Worm (Caenorhabditis elegans): ENCODE results near the gene subs-4.
A peak's percentile ranks its signal among the peaks of the same experiment; 100 is the strongest.

subs-4 gene

ce11 chrIII:11366467-11366866, 15.6 kb upstream of the subs-4 start, which contains the start of gene T28D6.3:
Gene T28D6.3 (plus strand): TSS chrIII:11366767.
- TF ChIP-seq ref-1 (GFP tag; conservative IDR thresholded peaks at IDR 0.05) (no peak), med-1 (GFP tag; optimal IDR thresholded peaks at IDR 0.05; ENCODE audit: insufficient read depth) (no peak), ztf-29 (GFP tag; IDR thresholded peaks at IDR 0.05) (no peak), klf-2 (GFP tag; conservative IDR thresholded peaks at IDR 0.05) (no peak), tab-1 (GFP tag; IDR thresholded peaks at IDR 0.05) (no peak), flt-1 (GFP tag; IDR thresholded peaks at IDR 0.05) (no peak)

DNA sequence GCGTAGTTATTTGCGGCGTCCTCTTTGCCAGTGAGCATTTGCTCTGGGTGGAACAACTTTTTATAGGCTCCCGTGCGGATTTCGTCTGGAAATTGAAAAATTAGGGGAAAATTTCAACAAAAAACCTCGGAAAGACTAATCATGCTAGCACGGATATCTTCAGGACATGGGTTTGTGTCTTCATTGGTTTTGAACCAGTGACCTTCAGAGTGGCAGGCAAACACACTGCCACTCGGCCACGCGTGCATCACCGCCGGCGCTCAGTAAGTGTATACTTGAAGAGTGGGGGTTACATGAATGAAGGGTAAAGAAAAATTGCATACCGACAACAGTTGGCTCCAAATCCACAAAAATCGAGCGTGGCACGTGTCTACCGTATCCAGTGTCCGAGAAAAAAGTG, 10.8 kb upstream of the subs-4 start:
- peak; percentile 93 for TF ChIP-seq klf-2 (GFP tag; conservative IDR thresholded peaks at IDR 0.05)
- peak; percentile 91 for TF ChIP-seq ztf-29 (GFP tag; IDR thresholded peaks at IDR 0.05)
- TF ChIP-seq ref-1 (GFP tag; conservative IDR thresholded peaks at IDR 0.05) = peak; percentile 95
- TF ChIP-seq med-1 (GFP tag; optimal IDR thresholded peaks at IDR 0.05; ENCODE audit: insufficient read depth) = peak; percentile 14
- peak; percentile 93 for TF ChIP-seq ztf-23 (GFP tag; IDR thresholded peaks at IDR 0.05)
- peak; percentile 96 for TF ChIP-seq flt-1 (GFP tag; IDR thresholded peaks at IDR 0.05)
- peak; percentile 87 for TF ChIP-seq T22C8.4 (GFP tag; IDR thresholded peaks at IDR 0.05)
- peak; percentile 95 for TF ChIP-seq tab-1 (GFP tag; IDR thresholded peaks at IDR 0.05)
- peak; percentile 83 for TF ChIP-seq cog-1 (tag; optimal IDR thresholded peaks at IDR 0.05)

ce11 chrIII:11371688-11372087, 10.3 kb upstream of the subs-4 start, which contains the start of gene tba-7:
Gene tba-7 (minus strand): TSS chrIII:11371788.
- TF ChIP-seq ref-1 (GFP tag; conservative IDR thresholded peaks at IDR 0.05) (no peak), ztf-29 (GFP tag; IDR thresholded peaks at IDR 0.05) (no peak)

DNA sequence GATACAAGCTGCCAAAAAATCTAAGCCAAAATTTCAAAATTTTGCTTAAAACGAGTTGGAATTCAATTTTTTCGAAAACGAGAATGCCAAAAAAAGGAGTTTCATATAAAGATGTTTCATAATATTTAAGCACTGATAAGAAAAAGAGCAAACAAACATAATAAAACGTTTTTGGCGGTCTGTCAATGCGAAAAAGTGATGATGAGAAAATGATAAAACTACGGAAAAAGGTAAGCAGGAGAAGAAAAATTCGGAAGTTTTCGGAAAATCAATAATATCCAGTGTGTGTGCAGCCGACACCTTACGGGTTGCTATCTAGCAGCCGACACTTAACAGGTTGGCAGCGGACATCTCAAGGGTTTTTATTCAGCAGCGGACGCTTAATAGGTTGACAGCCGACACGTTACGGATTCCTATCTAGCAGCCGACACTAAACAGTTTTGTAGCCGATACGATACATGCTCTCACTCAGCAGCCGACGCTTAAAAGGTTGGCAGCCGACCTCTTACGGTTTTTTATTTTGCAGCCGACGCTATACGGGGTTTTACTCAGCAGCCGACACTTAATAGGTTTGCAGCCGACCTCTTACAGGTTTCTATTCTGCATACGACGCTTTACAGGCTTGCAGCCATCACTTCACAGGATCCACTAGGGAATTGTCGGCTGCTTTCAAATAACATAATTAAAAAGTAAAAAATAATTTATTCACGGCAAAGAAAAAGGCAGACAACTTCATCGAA, 9.7 kb upstream of the subs-4 start:
- no peak for TF ChIP-seq ztf-29 (GFP tag; IDR thresholded peaks at IDR 0.05)
- TF ChIP-seq ref-1 (GFP tag; conservative IDR thresholded peaks at IDR 0.05) = no peak
- TF ChIP-seq tab-1 (GFP tag; IDR thresholded peaks at IDR 0.05) = no peak
- TF ChIP-seq flt-1 (GFP tag; IDR thresholded peaks at IDR 0.05) = no peak
- no peak for TF ChIP-seq ztf-23 (GFP tag; IDR thresholded peaks at IDR 0.05)
- TF ChIP-seq med-1 (GFP tag; optimal IDR thresholded peaks at IDR 0.05; ENCODE audit: insufficient read depth) = no peak
- TF ChIP-seq T22C8.4 (GFP tag; IDR thresholded peaks at IDR 0.05) = no peak; the same call in 1 of the 2 replicates

- TF ChIP-seq ztf-23 (GFP tag; IDR thresholded peaks at IDR 0.05) = no peak
- TF ChIP-seq klf-2 (GFP tag; conservative IDR thresholded peaks at IDR 0.05) = no peak
- no peak for TF ChIP-seq ztf-29 (GFP tag; IDR thresholded peaks at IDR 0.05)
- no peak for TF ChIP-seq cog-1 (tag; optimal IDR thresholded peaks at IDR 0.05)
- no peak for TF ChIP-seq T22C8.4 (GFP tag; IDR thresholded peaks at IDR 0.05)
- TF ChIP-seq flt-1 (GFP tag; IDR thresholded peaks at IDR 0.05) = no peak
- no peak for TF ChIP-seq med-1 (GFP tag; optimal IDR thresholded peaks at IDR 0.05; ENCODE audit: insufficient read depth)
- TF ChIP-seq tab-1 (GFP tag; IDR thresholded peaks at IDR 0.05) = no peak
- TF ChIP-seq ref-1 (GFP tag; conservative IDR thresholded peaks at IDR 0.05) = no peak
Measured at ce11 chrIII:11377880-11378279, 4.1 kb upstream of the subs-4 start, which contains the start of gene dpy-18. Gene dpy-18 (minus strand): TSS chrIII:11377980.

DNA sequence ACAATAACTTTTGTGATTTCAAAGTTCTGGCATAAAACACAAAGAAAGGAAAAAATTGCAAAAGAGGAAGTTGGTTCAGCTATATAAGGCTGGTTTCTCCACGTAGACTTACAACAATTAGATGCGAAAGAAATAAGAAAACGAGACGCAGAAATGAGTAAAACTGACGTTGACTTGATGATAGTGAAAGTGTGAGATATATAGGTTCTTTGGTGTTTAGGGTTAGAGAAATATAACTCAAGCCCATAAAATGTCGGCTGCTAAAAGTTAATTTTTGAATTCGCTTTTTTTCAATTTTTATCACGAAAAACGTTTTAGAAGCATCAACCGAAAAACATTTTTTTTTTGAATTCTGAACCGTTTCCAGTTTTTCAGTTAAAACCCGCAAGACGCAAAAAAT, 3.6 kb upstream of the subs-4 start:
- no peak for TF ChIP-seq klf-2 (GFP tag; conservative IDR thresholded peaks at IDR 0.05)

DNA sequence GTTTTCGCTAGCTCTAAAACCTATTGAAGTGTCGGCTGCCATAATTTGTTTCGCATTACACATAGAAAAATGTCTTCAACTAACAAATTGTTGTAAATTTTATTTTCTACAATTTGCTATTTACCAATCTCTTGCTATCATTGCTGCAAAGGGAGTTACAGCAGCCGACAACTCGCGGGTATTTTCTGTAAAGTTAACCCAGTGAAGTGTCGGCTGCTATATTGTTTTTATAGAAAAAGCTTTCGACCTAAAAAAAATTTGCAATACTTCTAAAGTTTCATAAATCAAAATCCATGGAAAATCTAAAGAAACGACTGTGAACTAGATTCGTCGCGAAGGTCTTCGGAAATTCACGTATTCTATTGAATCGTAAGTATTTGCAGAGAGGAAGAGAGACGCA, 3.1 kb upstream of the subs-4 start:
- TF ChIP-seq tab-1 (GFP tag; IDR thresholded peaks at IDR 0.05) (no peak), cog-1 (tag; optimal IDR thresholded peaks at IDR 0.05) (no peak), klf-2 (GFP tag; conservative IDR thresholded peaks at IDR 0.05) (no peak), T22C8.4 (GFP tag; IDR thresholded peaks at IDR 0.05) (no peak), ref-1 (GFP tag; conservative IDR thresholded peaks at IDR 0.05) (no peak), flt-1 (GFP tag; IDR thresholded peaks at IDR 0.05) (no peak), ztf-29 (GFP tag; IDR thresholded peaks at IDR 0.05) (no peak), med-1 (GFP tag; optimal IDR thresholded peaks at IDR 0.05; ENCODE audit: insufficient read depth) (no peak), ztf-23 (GFP tag; IDR thresholded peaks at IDR 0.05) (no peak)

DNA sequence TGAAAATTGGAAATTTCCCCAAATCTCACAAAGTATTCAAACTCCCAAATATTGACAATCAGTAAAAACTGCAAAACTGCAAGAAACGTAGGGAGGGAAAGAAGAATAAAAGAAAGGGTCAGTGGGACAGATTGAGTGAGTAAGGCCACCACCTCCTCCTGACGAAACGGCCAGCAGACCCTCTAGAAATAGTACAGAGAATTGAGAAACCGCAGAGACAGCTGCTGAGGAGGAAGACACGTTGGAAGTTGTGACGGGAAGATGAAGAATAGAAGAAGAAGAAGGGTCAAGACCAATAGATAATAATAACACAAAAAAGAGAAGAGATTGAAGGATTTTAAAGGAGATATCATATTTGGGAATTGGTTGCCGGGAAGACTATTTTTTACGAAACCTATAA, 1.5 kb upstream of the subs-4 start:
- TF ChIP-seq ref-1 (GFP tag; conservative IDR thresholded peaks at IDR 0.05) = no peak
- TF ChIP-seq tab-1 (GFP tag; IDR thresholded peaks at IDR 0.05) = no peak
- no peak for TF ChIP-seq cog-1 (tag; optimal IDR thresholded peaks at IDR 0.05)
- TF ChIP-seq flt-1 (GFP tag; IDR thresholded peaks at IDR 0.05) = no peak
- TF ChIP-seq T22C8.4 (GFP tag; IDR thresholded peaks at IDR 0.05) = no peak
- no peak for TF ChIP-seq ztf-29 (GFP tag; IDR thresholded peaks at IDR 0.05)
- TF ChIP-seq klf-2 (GFP tag; conservative IDR thresholded peaks at IDR 0.05) = no peak
- no peak for TF ChIP-seq med-1 (GFP tag; optimal IDR thresholded peaks at IDR 0.05; ENCODE audit: insufficient read depth)
- TF ChIP-seq ztf-23 (GFP tag; IDR thresholded peaks at IDR 0.05) = no peak

- no peak for TF ChIP-seq tab-1 (GFP tag; IDR thresholded peaks at IDR 0.05)
- no peak for TF ChIP-seq cog-1 (tag; optimal IDR thresholded peaks at IDR 0.05)
- no peak for TF ChIP-seq ztf-23 (GFP tag; IDR thresholded peaks at IDR 0.05)
- no peak for TF ChIP-seq ref-1 (GFP tag; conservative IDR thresholded peaks at IDR 0.05)
- no peak for TF ChIP-seq flt-1 (GFP tag; IDR thresholded peaks at IDR 0.05)
- no peak for TF ChIP-seq ztf-29 (GFP tag; IDR thresholded peaks at IDR 0.05)
- no peak for TF ChIP-seq med-1 (GFP tag; optimal IDR thresholded peaks at IDR 0.05; ENCODE audit: insufficient read depth)
- TF ChIP-seq klf-2 (GFP tag; conservative IDR thresholded peaks at IDR 0.05) = no peak
- TF ChIP-seq T22C8.4 (GFP tag; IDR thresholded peaks at IDR 0.05) = no peak
Measured at ce11 chrIII:11389384-11389783, 7.4 kb downstream of the subs-4 start.

DNA sequence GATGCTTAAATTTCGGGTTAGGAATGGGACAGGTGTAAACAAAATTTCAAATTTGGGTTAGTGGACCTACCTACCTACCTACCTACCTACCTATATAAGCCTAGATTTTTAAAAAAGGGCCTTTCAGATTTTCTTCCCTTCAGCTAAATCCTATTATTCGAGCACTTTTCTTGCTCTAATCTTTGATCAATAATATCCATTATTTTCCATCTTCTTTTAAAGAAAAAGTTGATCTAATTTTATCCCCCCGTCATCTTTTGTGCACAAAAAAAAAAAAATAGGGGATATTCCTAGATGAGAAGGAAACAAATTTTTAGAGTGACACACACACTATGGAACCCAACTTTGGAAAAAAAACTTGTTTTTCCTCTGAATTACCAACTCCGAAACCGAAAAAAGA, 8.8 kb downstream of the subs-4 start:
- TF ChIP-seq ztf-23 (GFP tag; IDR thresholded peaks at IDR 0.05) = no peak
- no peak for TF ChIP-seq tab-1 (GFP tag; IDR thresholded peaks at IDR 0.05)

Measured in whole organism, midembryonic.